Fruit fly (Drosophila melanogaster): ENCODE results near the gene CG11313.

DNA sequence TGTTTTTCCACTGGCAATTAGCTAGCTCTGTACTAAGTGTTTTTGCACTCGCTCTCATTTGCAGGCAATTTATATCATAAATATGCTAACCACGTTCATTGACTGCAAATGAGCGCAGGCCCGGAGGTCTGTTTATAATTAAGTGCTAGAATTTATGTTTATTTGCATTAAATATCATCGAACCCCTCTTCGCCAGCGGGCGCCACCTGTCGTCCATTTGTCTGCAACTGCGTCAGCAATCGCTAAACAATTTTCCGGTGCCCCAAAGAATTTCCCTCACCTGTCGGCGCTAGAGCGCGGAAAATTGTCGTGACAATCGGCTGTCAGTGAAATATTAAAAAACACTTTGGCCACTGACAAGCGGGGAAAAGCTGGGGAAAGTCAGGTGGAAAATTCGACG, 39.7 kb upstream of the CG11313 start:
- TF ChIP-seq Eip75B (GFP tag; optimal IDR thresholded peaks at IDR 0.05) (no peak), ss (GFP tag; optimal IDR thresholded peaks at IDR 0.05) (no peak), Sox102F (GFP tag; optimal IDR thresholded peaks at IDR 0.05) (no peak), CG32006 (GFP tag; optimal IDR thresholded peaks at IDR 0.05) (no peak), Smox (GFP tag; optimal IDR thresholded peaks at IDR 0.05) (no peak), fd59A (GFP tag; optimal IDR thresholded peaks at IDR 0.05) (no peak), CG1621 (tag; optimal IDR thresholded peaks at IDR 0.05) (no peak), Blimp-1 (GFP tag; optimal IDR thresholded peaks at IDR 0.05) (no peak), CG6854 (GFP tag; optimal IDR thresholded peaks at IDR 0.05) (no peak), CG8119 (GFP tag; IDR thresholded peaks at IDR 0.05) (no peak), esn (GFP tag; optimal IDR thresholded peaks at IDR 0.05) (no peak), Hr38 (GFP tag; optimal IDR thresholded peaks at IDR 0.05) (no peak), svp (GFP tag) (no peak), CG34406 (GFP tag; optimal IDR thresholded peaks at IDR 0.05) (no peak)
